Worm (Caenorhabditis elegans): ENCODE results near the gene ags-3.

- TF ChIP-seq nhr-25 (tag; optimal IDR thresholded peaks at IDR 0.05) (no peak), snpc-4 (tag; optimal IDR thresholded peaks at IDR 0.05) (no peak), ztf-11 (tag; optimal IDR thresholded peaks at IDR 0.05) (no peak), aly-2 (tag; optimal IDR thresholded peaks at IDR 0.05) (no peak), unc-39 (tag; optimal IDR thresholded peaks at IDR 0.05) (no peak), sma-9 (GFP tag; optimal IDR thresholded peaks at IDR 0.05) (peak; percentile 12), sma-9 (tag; optimal IDR thresholded peaks at IDR 0.05) (no peak), lin-39 (tag; optimal IDR thresholded peaks at IDR 0.05) (no peak)
Observed at ce11 chrX:5262033-5262432, 41.4 kb downstream of the ags-3 start.
